Fruit fly (Drosophila melanogaster) whole organism, prepupa: Measurements from ENCODE around the gene CG4607.

Source experiments
- Blimp-1 ChIP-seq: fragments of 200-800 bp; sonication (Bioruptor generic); optimal IDR thresholded peaks from 3 replicates; lab custom pipeline; 2017; ENCODE audit warnings: missing biosample characterization, missing genetic modification characterization, mild to moderate bottlenecking, moderate library complexity, missing genetic modification reagents
- CG10631 ChIP-seq: fragments of 200-800 bp; sonication (Bioruptor generic); optimal IDR thresholded peaks from 2 replicates; lab custom pipeline; 2016; ENCODE audit warnings: missing biosample characterization, missing genetic modification characterization
- CG11762 ChIP-seq: fragments of 200-800 bp; sonication (Bioruptor generic); optimal IDR thresholded peaks from 3 replicates; lab custom pipeline; 2016; ENCODE audit warnings: missing biosample characterization, missing genetic modification characterization; ENCODE audit not compliant: insufficient read depth
- CG15336 ChIP-seq: fragments of 200-800 bp; sonication (Bioruptor generic); IDR thresholded peaks from 2 replicates; pipeline ENCODE4 v1.3.6; 2022; ENCODE audit warnings: missing biosample characterization, missing genetic modification characterization
- CG16779 ChIP-seq: fragments of 200-800 bp; sonication (Bioruptor generic); optimal IDR thresholded peaks from 3 replicates; lab custom pipeline; 2017; ENCODE audit warnings: missing biosample characterization, mild to moderate bottlenecking, missing genetic modification characterization
- CG31627 ChIP-seq: fragments of 200-800 bp; sonication (Bioruptor generic); optimal IDR thresholded peaks from 3 replicates; lab custom pipeline; 2016; ENCODE audit warnings: missing biosample characterization, missing genetic modification characterization
- CG32006 ChIP-seq: fragments of 200-800 bp; sonication (Bioruptor generic); optimal IDR thresholded peaks from 3 replicates; lab custom pipeline; 2017; ENCODE audit warnings: missing biosample characterization, mild to moderate bottlenecking, missing genetic modification characterization
- CG4318 ChIP-seq: fragments of 200-800 bp; sonication (Bioruptor generic); optimal IDR thresholded peaks from 3 replicates; lab custom pipeline; 2017; ENCODE audit warnings: missing biosample characterization, mild to moderate bottlenecking, missing genetic modification characterization
- CG6163 ChIP-seq: fragments of 200-800 bp; sonication (Bioruptor generic); IDR thresholded peaks from 3 replicates; pipeline ENCODE4 v1.3.6; 2022; ENCODE audit warnings: missing biosample characterization, missing genetic modification characterization
- CG6276 ChIP-seq: fragments of 200-800 bp; sonication (Bioruptor generic); optimal IDR thresholded peaks from 2 replicates; lab custom pipeline; 2017; ENCODE audit warnings: missing biosample characterization, mild to moderate bottlenecking, missing genetic modification characterization
- CG6854 ChIP-seq: fragments of 200-800 bp; sonication (Bioruptor generic); optimal IDR thresholded peaks from 2 replicates; lab custom pipeline; 2017; ENCODE audit warnings: missing biosample characterization, mild to moderate bottlenecking, missing genetic modification characterization
- CG8119 ChIP-seq: fragments of 200-800 bp; sonication (Bioruptor generic); IDR thresholded peaks from 3 replicates; pipeline ENCODE4 v1.3.6; 2022; ENCODE audit warnings: missing biosample characterization, missing genetic modification characterization
- CG8319 ChIP-seq: fragments of 200-800 bp; sonication (Bioruptor generic); optimal IDR thresholded peaks from 3 replicates; lab custom pipeline; 2016; ENCODE audit warnings: missing biosample characterization, missing genetic modification characterization
- CG8632 ChIP-seq: fragments of 200-800 bp; sonication (Bioruptor generic); optimal IDR thresholded peaks from 3 replicates; lab custom pipeline; 2016; ENCODE audit warnings: missing biosample characterization, missing genetic modification characterization
- Eip78C ChIP-seq: fragments of 200-800 bp; sonication (Bioruptor generic); peaks from one replicate; lab custom pipeline; 2016; ENCODE audit warnings: missing biosample characterization, missing genetic modification characterization
- Ets21C ChIP-seq: fragments of 200-800 bp; sonication (Bioruptor generic); optimal IDR thresholded peaks from 3 replicates; lab custom pipeline; 2016; ENCODE audit warnings: missing biosample characterization, missing genetic modification characterization
- Ets96B ChIP-seq: fragments of 200-800 bp; optimal IDR thresholded peaks from 2 replicates; lab custom pipeline; 2019; ENCODE audit warnings: missing biosample characterization, mild to moderate bottlenecking, missing genetic modification characterization, moderate library complexity
- Hr39 ChIP-seq: fragments of 200-800 bp; sonication (Bioruptor generic); optimal IDR thresholded peaks from 2 replicates; lab custom pipeline; 2016; ENCODE audit warnings: missing biosample characterization, missing genetic modification characterization
- Hr4 ChIP-seq: fragments of 200-800 bp; sonication (Bioruptor generic); optimal IDR thresholded peaks from 3 replicates; lab custom pipeline; 2016; ENCODE audit warnings: missing biosample characterization, missing genetic modification characterization
- Met ChIP-seq: fragments of 200-800 bp; sonication (Bioruptor generic); optimal IDR thresholded peaks from 3 replicates; lab custom pipeline; 2016; ENCODE audit warnings: missing biosample characterization, missing genetic modification characterization
- Smox ChIP-seq: fragments of 200-800 bp; sonication (Bioruptor generic); optimal IDR thresholded peaks from 3 replicates; lab custom pipeline; 2016; ENCODE audit warnings: missing biosample characterization, missing genetic modification characterization
- Sox102F ChIP-seq: fragments of 200-800 bp; sonication (Bioruptor generic); optimal IDR thresholded peaks from 2 replicates; lab custom pipeline; 2016; ENCODE audit warnings: missing biosample characterization, mild to moderate bottlenecking, missing genetic modification characterization
- Sox14 ChIP-seq: fragments of 200-800 bp; sonication (Bioruptor generic); optimal IDR thresholded peaks from 3 replicates; lab custom pipeline; 2016; ENCODE audit warnings: missing biosample characterization, missing genetic modification characterization
- achi ChIP-seq: fragments of 200-800 bp; sonication (Bioruptor generic); optimal IDR thresholded peaks from 3 replicates; lab custom pipeline; 2016; ENCODE audit warnings: missing biosample characterization, missing genetic modification characterization
- cyc ChIP-seq: fragments of 200-800 bp; sonication (Bioruptor generic); optimal IDR thresholded peaks from 3 replicates; lab custom pipeline; 2016; ENCODE audit warnings: missing biosample characterization, missing genetic modification characterization
- dac ChIP-seq: fragments of 200-800 bp; sonication (Bioruptor generic); optimal IDR thresholded peaks from 2 replicates; lab custom pipeline; 2017; ENCODE audit warnings: missing biosample characterization, mild to moderate bottlenecking, missing genetic modification characterization
- eg ChIP-seq: fragments of 200-800 bp; sonication (Bioruptor generic); IDR thresholded peaks from 3 replicates; pipeline ENCODE4 v1.3.6; 2022; ENCODE audit warnings: missing biosample characterization, missing genetic modification characterization
- fd59A ChIP-seq: fragments of 200-800 bp; sonication (Bioruptor generic); optimal IDR thresholded peaks from 2 replicates; lab custom pipeline; 2017; ENCODE audit warnings: missing biosample characterization, mild to moderate bottlenecking, missing genetic modification characterization, missing genetic modification reagents
- fd85E ChIP-seq: fragments of 200-800 bp; sonication (Bioruptor generic); optimal IDR thresholded peaks from 3 replicates; lab custom pipeline; 2016; ENCODE audit warnings: missing biosample characterization, missing genetic modification characterization
- fkh ChIP-seq: fragments of 200-800 bp; sonication (Bioruptor generic); optimal IDR thresholded peaks from 3 replicates; lab custom pipeline; 2017; ENCODE audit warnings: missing biosample characterization, mild to moderate bottlenecking, missing genetic modification characterization, moderate library complexity
- pdm3 ChIP-seq: fragments of 200-800 bp; sonication (Bioruptor generic); optimal IDR thresholded peaks from 3 replicates; lab custom pipeline; 2016; ENCODE audit warnings: missing biosample characterization, missing genetic modification characterization
- salr ChIP-seq, 2 experiments: fragments of 200-800 bp; sonication (Bioruptor generic); optimal IDR thresholded peaks; 3 replicates each; lab custom pipeline; 2016 to 2018; ENCODE audit warnings: missing biosample characterization in 2 of 2, missing genetic modification characterization in 2 of 2, mild to moderate bottlenecking in 1 of 2
- svp ChIP-seq: fragments of 200-800 bp; sonication (Bioruptor generic); peaks from one replicate; lab custom pipeline; 2016; ENCODE audit warnings: missing biosample characterization, missing genetic modification characterization
- topi ChIP-seq: fragments of 200-800 bp; sonication (Bioruptor generic); optimal IDR thresholded peaks from 3 replicates; lab custom pipeline; 2016; ENCODE audit warnings: missing biosample characterization, missing genetic modification characterization

CG4607 gene

dm6 chrX:7086539-7086938, 17.3 kb downstream of the CG4607 start (continued):
- TF ChIP-seq achi (GFP tag; lab: Kevin White, UChicago) (peak; percentile 33), CG16779 (tag; lab: Kevin White, UChicago) (no peak), eg (GFP tag; lab: Robert Waterston, UW) (no peak), fd85E (GFP tag; lab: Kevin White, UChicago) (no peak), salr (GFP tag; optimal IDR thresholded peaks at IDR 0.05; lab: Kevin White, UChicago) (no peak), Hr39 (GFP tag; lab: Kevin White, UChicago) (no peak), CG6276 (GFP tag; lab: Kevin White, UChicago) (no peak), Hr4 (peak; percentile 32), svp (GFP tag; lab: Kevin White, UChicago) (no peak), Blimp-1 (GFP tag; lab: Kevin White, UChicago) (no peak), CG31627 (GFP tag; lab: Kevin White, UChicago) (peak; percentile 29), pdm3 (GFP tag; lab: Kevin White, UChicago) (no peak), topi (no peak), CG6163 (GFP tag; lab: Robert Waterston, UW) (no peak), CG11762 (no peak), CG32006 (GFP tag; lab: Kevin White, UChicago) (no peak), CG4318 (GFP tag; lab: Kevin White, UChicago) (no peak), CG8319 (GFP tag; lab: Kevin White, UChicago) (no peak), CG15336 (no peak)

- TF ChIP-seq svp (GFP tag; lab: Kevin White, UChicago) (no peak), CG8632 (GFP tag; lab: Kevin White, UChicago) (no peak), fkh (GFP tag; lab: Kevin White, UChicago) (no peak), Ets21C (GFP tag; lab: Kevin White, UChicago) (no peak), CG31627 (GFP tag; lab: Kevin White, UChicago) (no peak), CG10631 (GFP tag; lab: Kevin White, UChicago) (no peak), Sox102F (GFP tag; lab: Kevin White, UChicago) (no peak), CG4318 (GFP tag; lab: Kevin White, UChicago) (no peak)
These were observed 22.7 kb downstream of the CG4607 start for dm6 chrX:7091909-7092308.

- TF ChIP-seq cyc (no peak), CG31627 (GFP tag; lab: Kevin White, UChicago) (no peak), eg (GFP tag; lab: Robert Waterston, UW) (no peak), Ets96B (tag; lab: Kevin White, UChicago) (no peak), salr (GFP tag; optimal IDR thresholded peaks at IDR 0.05; lab: Kevin White, UChicago) (no peak), Eip78C (GFP tag; lab: Kevin White, UChicago) (no peak), Met (no peak), CG8119 (GFP tag; lab: Robert Waterston, UW) (no peak), CG15336 (no peak), CG6854 (no peak), dac (GFP tag; lab: Kevin White, UChicago) (no peak)
- TF ChIP-seq, all 60 proteins: peak for 0
These were observed 25.0 kb downstream of the CG4607 start for dm6 chrX:7094169-7094568.

dm6 chrX:7094861-7095260, 25.6 kb downstream of the CG4607 start:
- TF ChIP-seq CG4318 (GFP tag; lab: Kevin White, UChicago) (peak; percentile 33), fd59A (GFP tag; lab: Kevin White, UChicago) (no peak), fkh (GFP tag; lab: Kevin White, UChicago) (no peak), Eip78C (GFP tag; lab: Kevin White, UChicago) (peak; percentile 70), eg (GFP tag; lab: Robert Waterston, UW) (peak; percentile 43; the same call in 1 of the 3 replicates), Smox (GFP tag; lab: Kevin White, UChicago) (no peak), CG8119 (GFP tag; lab: Robert Waterston, UW) (peak; percentile 51; the same call in 1 of the 3 replicates), CG32006 (GFP tag; lab: Kevin White, UChicago) (peak; percentile 72), Hr4 (peak; percentile 63), Sox14 (GFP tag; lab: Kevin White, UChicago) (no peak)
- TF ChIP-seq, all 60 proteins: peak for 6
